Fruit fly (Drosophila melanogaster): ENCODE results near the gene CG12268.

The CG12268 gene

DNA sequence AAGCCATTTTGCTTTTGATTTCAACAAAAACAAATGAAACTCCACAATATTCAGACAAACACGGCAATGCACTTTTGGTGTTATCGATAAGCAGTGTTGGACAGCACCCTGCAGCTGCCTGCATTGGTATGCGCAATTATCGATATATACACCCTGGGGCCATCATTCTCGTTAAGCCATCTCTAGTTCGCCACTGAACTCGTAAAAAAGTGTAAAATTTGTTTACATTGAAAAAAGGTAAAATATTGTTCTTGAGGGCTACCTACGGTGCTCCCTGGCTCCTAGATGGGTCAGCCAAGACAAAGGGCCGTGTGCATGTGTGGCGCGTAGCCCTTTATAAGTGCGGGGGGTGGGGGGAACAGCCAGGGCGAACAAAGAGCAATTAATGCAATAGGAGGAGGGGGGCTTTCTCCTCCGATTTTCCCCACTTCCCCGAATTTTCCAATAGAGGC, 38.3 kb upstream of the CG12268 start, which contains the start of the genes CG13603 and CG5902 (continued):
- TF ChIP-seq Mes4 (GFP tag; optimal IDR thresholded peaks at IDR 0.05) (peak; percentile 3), NC2α (GFP tag; optimal IDR thresholded peaks at IDR 0.05) (no peak), unc-4 (GFP tag; IDR thresholded peaks at IDR 0.05; ENCODE audit: partially characterized antibody) (peak; percentile 65), Taf1 (GFP tag; IDR thresholded peaks at IDR 0.05) (no peak), CG16863 (GFP tag; optimal IDR thresholded peaks at IDR 0.05) (peak; percentile 41), CG4424 (GFP tag; optimal IDR thresholded peaks at IDR 0.05) (peak; percentile 57), CG8478 (optimal IDR thresholded peaks at IDR 0.05) (no peak), lilli (GFP tag; optimal IDR thresholded peaks at IDR 0.05) (peak; percentile 69), CG34224 (GFP tag; IDR thresholded peaks at IDR 0.05; ENCODE audit: partially characterized antibody) (peak; percentile 71; the same call in 2 of the 3 replicates), ATbp (GFP tag; optimal IDR thresholded peaks at IDR 0.05) (no peak), Six4 (GFP tag; optimal IDR thresholded peaks at IDR 0.05) (no peak), usp (GFP tag; optimal IDR thresholded peaks at IDR 0.05) (no peak), lab (GFP tag; optimal IDR thresholded peaks at IDR 0.05) (no peak), Rx (GFP tag; IDR thresholded peaks at IDR 0.05) (no peak), Fer1 (GFP tag; optimal IDR thresholded peaks at IDR 0.05) (no peak), da (GFP tag; optimal IDR thresholded peaks at IDR 0.05) (no peak), aop (GFP tag; IDR thresholded peaks at IDR 0.05) (no peak), CG7839 (tag; optimal IDR thresholded peaks at IDR 0.05) (no peak), en (GFP tag; optimal IDR thresholded peaks at IDR 0.05) (no peak), CG2678 (tag; optimal IDR thresholded peaks at IDR 0.05) (no peak), Sox100B (GFP tag; optimal IDR thresholded peaks at IDR 0.05) (no peak), salm (tag; optimal IDR thresholded peaks at IDR 0.05) (no peak), nom (GFP tag; optimal IDR thresholded peaks at IDR 0.05) (peak; percentile 89), stwl (tag; optimal IDR thresholded peaks at IDR 0.05) (peak; percentile 91), so (GFP tag; IDR thresholded peaks at IDR 0.05) (no peak), phol (tag; optimal IDR thresholded peaks at IDR 0.05) (peak; percentile 69), CG5180 (GFP tag; optimal IDR thresholded peaks at IDR 0.05) (no peak), CG18599 (GFP tag; optimal IDR thresholded peaks at IDR 0.05) (peak; percentile 39), sqz (GFP tag; optimal IDR thresholded peaks at IDR 0.05) (no peak), hth (optimal IDR thresholded peaks at IDR 0.05) (no peak), CG15011 (GFP tag; optimal IDR thresholded peaks at IDR 0.05) (no peak), btn (GFP tag; optimal IDR thresholded peaks at IDR 0.05) (no peak), CG17328 (GFP tag; IDR thresholded peaks at IDR 0.05) (peak; percentile 39; the same call in 1 of the 2 replicates), dysf (GFP tag; IDR thresholded peaks at IDR 0.05) (0 out of 3 replicates have a peak, but pooled peaks have one; percentile 12), CG16815 (GFP tag; optimal IDR thresholded peaks at IDR 0.05) (no peak), CG2875 (GFP tag; optimal IDR thresholded peaks at IDR 0.05) (no peak), CG10979 (tag; optimal IDR thresholded peaks at IDR 0.05) (peak; percentile 29), CG18011 (GFP tag; optimal IDR thresholded peaks at IDR 0.05) (peak; percentile 45), fd102C (GFP tag; optimal IDR thresholded peaks at IDR 0.05) (no peak), wek (GFP tag; optimal IDR thresholded peaks at IDR 0.05) (no peak), corto (GFP tag; optimal IDR thresholded peaks at IDR 0.05) (no peak), wdn (GFP tag; IDR thresholded peaks at IDR 0.05) (no peak), CG8089 (GFP tag; optimal IDR thresholded peaks at IDR 0.05) (peak; percentile 0), vvl (GFP tag; IDR thresholded peaks at IDR 0.05) (peak; percentile 65; the same call in 1 of the 2 replicates), schlank (tag; optimal IDR thresholded peaks at IDR 0.05) (no peak), crc (GFP tag; optimal IDR thresholded peaks at IDR 0.05) (no peak), bigmax (GFP tag; optimal IDR thresholded peaks at IDR 0.05) (no peak), amos (GFP tag; IDR thresholded peaks at IDR 0.05; ENCODE audit: partially characterized antibody) (peak; percentile 85), CG3163 (GFP tag; optimal IDR thresholded peaks at IDR 0.05) (peak; percentile 10), Poxn (GFP tag; IDR thresholded peaks at IDR 0.05) (no peak), CG11504 (tag; optimal IDR thresholded peaks at IDR 0.05) (no peak)

Measured in whole organism, embryonic.